Worm (Caenorhabditis elegans) whole organism, late embryonic: ENCODE results near the gene C34F6.9.
A peak's percentile ranks its signal among the peaks of the same experiment; 100 is the strongest.

Experiments
- ama-1 ChIP-seq: fragments of 150-350 bp; optimal IDR thresholded peaks from 2 replicates; lab custom pipeline; 2014
- ceh-14 ChIP-seq: sonication (generic microtip); optimal IDR thresholded peaks from 2 replicates; lab custom pipeline; 2016; ENCODE audit warnings: missing genotype, missing genetic modification characterization, missing compliant biosample characterization
- ceh-45 ChIP-seq: fragments of 200-800 bp; sonication (Bioruptor generic); IDR thresholded peaks from 2 replicates; pipeline ENCODE4 v1.3.6; 2022; ENCODE audit warnings: missing genetic modification reagents, missing genetic modification characterization, missing compliant biosample characterization
- dmd-4 ChIP-seq: sonication (generic microtip); optimal IDR thresholded peaks from 2 replicates; lab custom pipeline; 2016; ENCODE audit warnings: borderline replicate concordance, missing genetic modification characterization, missing compliant biosample characterization
- elt-2 ChIP-seq: sonication (generic microtip); optimal IDR thresholded peaks from 2 replicates; lab custom pipeline; 2016; ENCODE audit warnings: missing genetic modification reagents, missing genetic modification characterization, missing compliant biosample characterization
- elt-4 ChIP-seq: sonication (generic microtip); optimal IDR thresholded peaks from 2 replicates; lab custom pipeline; 2016; ENCODE audit warnings: missing genetic modification characterization, missing compliant biosample characterization
- madf-2 ChIP-seq: sonication (generic microtip); optimal IDR thresholded peaks from 2 replicates; lab custom pipeline; 2017; ENCODE audit warnings: missing genetic modification characterization, missing compliant biosample characterization
- nfya-1 ChIP-seq: sonication (generic microtip); optimal IDR thresholded peaks from 2 replicates; lab custom pipeline; 2017; ENCODE audit warnings: missing genetic modification characterization, mild to moderate bottlenecking, missing compliant biosample characterization, antibody characterized with exemption, moderate library complexity
- pag-3 ChIP-seq: sonication (generic microtip); optimal IDR thresholded peaks from 2 replicates; lab custom pipeline; 2016; ENCODE audit warnings: missing compliant biosample characterization, missing genetic modification characterization, borderline replicate concordance
- pax-1 ChIP-seq: fragments of 150-350 bp; optimal IDR thresholded peaks from 2 replicates; lab custom pipeline; 2014; ENCODE audit warnings: missing biosample characterization, missing genetic modification characterization
- pros-1 ChIP-seq: fragments of 150-350 bp; optimal IDR thresholded peaks from 2 replicates; lab custom pipeline; 2014; ENCODE audit warnings: missing biosample characterization, missing genetic modification reagents, missing genetic modification characterization
- ref-2 ChIP-seq: sonication (generic microtip); optimal IDR thresholded peaks from 2 replicates; lab custom pipeline; 2016; ENCODE audit warnings: missing genetic modification characterization, missing compliant biosample characterization
- ttx-3 ChIP-seq: sonication (generic microtip); optimal IDR thresholded peaks from 2 replicates; lab custom pipeline; 2016; ENCODE audit warnings: missing genetic modification reagents, missing genetic modification characterization, missing compliant biosample characterization
- unc-55 ChIP-seq: sonication (generic microtip); optimal IDR thresholded peaks from 2 replicates; lab custom pipeline; 2017; ENCODE audit warnings: missing biosample characterization, missing genetic modification reagents, missing genetic modification characterization

- TF ChIP-seq elt-4 (tag; lab: Kevin White, UChicago) (no peak), ama-1 (lab: Kevin White, UChicago) (no peak), ceh-14 (tag; lab: Kevin White, UChicago) (peak; percentile 21), dmd-4 (no peak), madf-2 (tag; lab: Kevin White, UChicago) (no peak), nfya-1 (peak; percentile 53), pros-1 (tag; lab: Kevin White, UChicago) (no peak), pax-1 (no peak), elt-2 (peak; percentile 72), ttx-3 (tag; lab: Kevin White, UChicago) (no peak), unc-55 (peak; percentile 53), ref-2 (tag; lab: Kevin White, UChicago) (no peak), pag-3 (no peak), ceh-45 (GFP tag; lab: Robert Waterston, UW) (no peak)
Measured at ce11 chrX:11206953-11207352, 15.5 kb downstream of the C34F6.9 start, which contains the start of gene hst-2.
